Worm (Caenorhabditis elegans) whole organism, late embryonic: Measurements from ENCODE around the gene ugt-66.

Experiments used
- F13H6.1 ChIP-seq: sonication (generic microtip); optimal IDR thresholded peaks from 2 replicates; lab custom pipeline; 2016; ENCODE audit warnings: missing genetic modification characterization, missing compliant biosample characterization
- K02D7.2 ChIP-seq: sonication (generic microtip); optimal IDR thresholded peaks from 2 replicates; lab custom pipeline; 2017; ENCODE audit warnings: mild to moderate bottlenecking, missing genetic modification characterization, missing compliant biosample characterization
- T23F11.4 ChIP-seq: fragments of 200-800 bp; sonication (Bioruptor generic); optimal IDR thresholded peaks from 2 replicates; lab custom pipeline; 2018; ENCODE audit warnings: mild to moderate bottlenecking, missing genetic modification characterization, missing compliant biosample characterization
- ahr-1 ChIP-seq: sonication (generic microtip); optimal IDR thresholded peaks from 2 replicates; lab custom pipeline; 2016; ENCODE audit warnings: missing genetic modification characterization, missing compliant biosample characterization
- ceh-14 ChIP-seq: sonication (generic microtip); optimal IDR thresholded peaks from 2 replicates; lab custom pipeline; 2016; ENCODE audit warnings: missing genotype, missing genetic modification characterization, missing compliant biosample characterization
- ceh-19 ChIP-seq: fragments of 200-800 bp; sonication (Bioruptor generic); optimal IDR thresholded peaks from 2 replicates; lab custom pipeline; 2018; ENCODE audit warnings: mild to moderate bottlenecking, missing genetic modification characterization, missing compliant biosample characterization
- ceh-22 ChIP-seq: sonication (generic microtip); optimal IDR thresholded peaks from 2 replicates; lab custom pipeline; 2017; ENCODE audit warnings: missing biosample characterization, missing genetic modification characterization
- ceh-30 ChIP-seq: fragments of 150-350 bp; optimal IDR thresholded peaks from 2 replicates; lab custom pipeline; 2014; ENCODE audit warnings: missing biosample characterization, missing genetic modification characterization
- ceh-31 ChIP-seq: sonication (generic microtip); optimal IDR thresholded peaks from 2 replicates; lab custom pipeline; 2016; ENCODE audit warnings: missing genetic modification characterization, missing compliant biosample characterization
- ceh-45 ChIP-seq: fragments of 200-800 bp; sonication (Bioruptor generic); IDR thresholded peaks from 2 replicates; pipeline ENCODE4 v1.3.6; 2022; ENCODE audit warnings: missing genetic modification reagents, missing genetic modification characterization, missing compliant biosample characterization
- ceh-48 ChIP-seq: sonication (generic microtip); optimal IDR thresholded peaks from 2 replicates; lab custom pipeline; 2016; ENCODE audit warnings: missing genetic modification characterization, inconsistent platforms, missing compliant biosample characterization
- che-1 ChIP-seq: sonication (generic microtip); optimal IDR thresholded peaks from 2 replicates; lab custom pipeline; 2016; ENCODE audit warnings: mild to moderate bottlenecking, missing genetic modification characterization, missing compliant biosample characterization
- dmd-4 ChIP-seq: sonication (generic microtip); optimal IDR thresholded peaks from 2 replicates; lab custom pipeline; 2016; ENCODE audit warnings: borderline replicate concordance, missing genetic modification characterization, missing compliant biosample characterization
- dve-1 ChIP-seq: sonication (generic microtip); optimal IDR thresholded peaks from 2 replicates; lab custom pipeline; 2017; ENCODE audit warnings: antibody characterized with exemption, mild to moderate bottlenecking, missing genetic modification characterization, missing compliant biosample characterization
- elt-2 ChIP-seq: sonication (generic microtip); optimal IDR thresholded peaks from 2 replicates; lab custom pipeline; 2016; ENCODE audit warnings: missing genetic modification reagents, missing genetic modification characterization, missing compliant biosample characterization
- elt-4 ChIP-seq: sonication (generic microtip); optimal IDR thresholded peaks from 2 replicates; lab custom pipeline; 2016; ENCODE audit warnings: missing genetic modification characterization, missing compliant biosample characterization
- ets-4 ChIP-seq: sonication (generic microtip); optimal IDR thresholded peaks from 2 replicates; lab custom pipeline; 2016; ENCODE audit warnings: missing genetic modification characterization, missing compliant biosample characterization
- fax-1 ChIP-seq: sonication (generic microtip); optimal IDR thresholded peaks from 2 replicates; lab custom pipeline; 2016; ENCODE audit warnings: missing genotype, missing genetic modification characterization, missing compliant biosample characterization
- fkh-6 ChIP-seq: sonication (generic microtip); optimal IDR thresholded peaks from 2 replicates; lab custom pipeline; 2016; ENCODE audit warnings: missing genetic modification characterization, missing compliant biosample characterization
- hlh-13 ChIP-seq: fragments of 200-800 bp; sonication (Bioruptor generic); optimal IDR thresholded peaks from 2 replicates; lab custom pipeline; 2018; ENCODE audit warnings: mild to moderate bottlenecking, missing genetic modification characterization, missing compliant biosample characterization
- hlh-15 ChIP-seq: sonication (generic microtip); optimal IDR thresholded peaks from 2 replicates; lab custom pipeline; 2016; ENCODE audit warnings: missing genetic modification characterization, missing compliant biosample characterization
- hlh-30 ChIP-seq: sonication (generic microtip); optimal IDR thresholded peaks from 2 replicates; lab custom pipeline; 2017; ENCODE audit warnings: antibody characterized with exemption, missing genetic modification characterization, missing compliant biosample characterization; ENCODE audit not compliant: insufficient read depth
- hlh-6 ChIP-seq: sonication (generic microtip); optimal IDR thresholded peaks from 2 replicates; lab custom pipeline; 2016; ENCODE audit warnings: missing genotype, missing genetic modification characterization, missing compliant biosample characterization
- lim-6 ChIP-seq: sonication (generic microtip); optimal IDR thresholded peaks from 2 replicates; lab custom pipeline; 2016; ENCODE audit warnings: missing genetic modification characterization, missing compliant biosample characterization
- lin-11 ChIP-seq: fragments of 200-800 bp; sonication (Bioruptor generic); optimal IDR thresholded peaks from 2 replicates; lab custom pipeline; 2018; ENCODE audit warnings: mild to moderate bottlenecking, missing genetic modification characterization, missing compliant biosample characterization
- madf-2 ChIP-seq: sonication (generic microtip); optimal IDR thresholded peaks from 2 replicates; lab custom pipeline; 2017; ENCODE audit warnings: missing genetic modification characterization, missing compliant biosample characterization
- mec-3 ChIP-seq: sonication (generic microtip); optimal IDR thresholded peaks from 2 replicates; lab custom pipeline; 2016; ENCODE audit warnings: borderline replicate concordance, missing genetic modification characterization, missing compliant biosample characterization
- nhr-11 ChIP-seq: fragments of 150-350 bp; optimal IDR thresholded peaks from 2 replicates; lab custom pipeline; 2014; ENCODE audit warnings: missing biosample characterization, missing genetic modification characterization
- nhr-232 ChIP-seq: sonication (generic microtip); optimal IDR thresholded peaks from 2 replicates; lab custom pipeline; 2016; ENCODE audit warnings: missing genetic modification characterization, missing compliant biosample characterization
- odd-2 ChIP-seq: sonication (generic microtip); optimal IDR thresholded peaks from 2 replicates; lab custom pipeline; 2017; ENCODE audit warnings: antibody characterized with exemption, mild to moderate bottlenecking, missing genetic modification characterization, missing compliant biosample characterization
- pag-3 ChIP-seq: sonication (generic microtip); optimal IDR thresholded peaks from 2 replicates; lab custom pipeline; 2016; ENCODE audit warnings: missing compliant biosample characterization, missing genetic modification characterization, borderline replicate concordance
- pha-4 ChIP-seq: fragments of 150-350 bp; optimal IDR thresholded peaks from 2 replicates; lab custom pipeline; 2018; ENCODE audit warnings: missing biosample characterization, missing genetic modification reagents, missing genetic modification characterization
- pros-1 ChIP-seq: fragments of 150-350 bp; optimal IDR thresholded peaks from 2 replicates; lab custom pipeline; 2014; ENCODE audit warnings: missing biosample characterization, missing genetic modification reagents, missing genetic modification characterization
- ref-2 ChIP-seq: sonication (generic microtip); optimal IDR thresholded peaks from 2 replicates; lab custom pipeline; 2016; ENCODE audit warnings: missing genetic modification characterization, missing compliant biosample characterization
- sox-2 ChIP-seq: fragments of 200-800 bp; sonication (Bioruptor generic); IDR thresholded peaks from 2 replicates; pipeline ENCODE4 v1.3.6; 2022; ENCODE audit warnings: missing genetic modification reagents, missing genetic modification characterization, missing compliant biosample characterization
- sox-4 ChIP-seq: sonication (generic microtip); optimal IDR thresholded peaks from 2 replicates; lab custom pipeline; 2017; ENCODE audit warnings: mild to moderate bottlenecking, missing genetic modification characterization, inconsistent platforms, missing compliant biosample characterization
- tbx-2 ChIP-seq: sonication (generic microtip); optimal IDR thresholded peaks from 2 replicates; lab custom pipeline; 2016; ENCODE audit warnings: missing genetic modification characterization, missing compliant biosample characterization
- unc-42 ChIP-seq: sonication (generic microtip); optimal IDR thresholded peaks from 2 replicates; lab custom pipeline; 2016; ENCODE audit warnings: missing genotype, missing genetic modification characterization, missing compliant biosample characterization
- unc-55 ChIP-seq: sonication (generic microtip); optimal IDR thresholded peaks from 2 replicates; lab custom pipeline; 2017; ENCODE audit warnings: missing biosample characterization, missing genetic modification reagents, missing genetic modification characterization
- unc-86 ChIP-seq: sonication (generic microtip); optimal IDR thresholded peaks from 2 replicates; lab custom pipeline; 2016; ENCODE audit warnings: missing genetic modification characterization, missing compliant biosample characterization
- ztf-16 ChIP-seq: sonication (generic microtip); optimal IDR thresholded peaks from 2 replicates; lab custom pipeline; 2017; ENCODE audit warnings: missing genetic modification characterization, missing compliant biosample characterization

ugt-66 gene

ce11 chrIII:6213915-6214314 is 19.5 kb upstream of the ugt-66 start, which contains the start of gene C23G10.10:
Gene C23G10.10, minus strand, starts transcription at chrIII:6214015.
- TF ChIP-seq ahr-1 (no peak), T23F11.4 (GFP tag; lab: Kevin White, UChicago) (no peak), ceh-45 (no peak), pag-3 (tag; lab: Kevin White, UChicago) (no peak), ceh-31 (tag; lab: Kevin White, UChicago) (no peak), mec-3 (tag; lab: Kevin White, UChicago) (no peak), ceh-30 (tag; lab: Kevin White, UChicago) (no peak), K02D7.2 (tag; lab: Kevin White, UChicago) (no peak), F13H6.1 (tag; lab: Kevin White, UChicago) (no peak), unc-42 (tag; lab: Kevin White, UChicago) (no peak), hlh-15 (no peak), unc-55 (GFP tag; lab: Kevin White, UChicago) (no peak), fkh-6 (tag; lab: Kevin White, UChicago) (no peak), pha-4 (tag; lab: Kevin White, UChicago) (no peak)

- TF ChIP-seq sox-4 (tag; lab: Kevin White, UChicago) (no peak), elt-4 (tag; lab: Kevin White, UChicago) (no peak), ceh-22 (no peak), unc-55 (GFP tag; lab: Kevin White, UChicago) (no peak), ceh-19 (no peak), ceh-45 (no peak), nhr-11 (no peak), ref-2 (tag; lab: Kevin White, UChicago) (no peak), ceh-48 (tag; lab: Kevin White, UChicago) (no peak), pros-1 (no peak), ceh-14 (tag; lab: Kevin White, UChicago) (no peak), lin-11 (no peak), elt-2 (tag; lab: Kevin White, UChicago) (no peak), hlh-13 (no peak)
These were observed 15.9 kb upstream of the ugt-66 start for ce11 chrIII:6210215-6210822.

ce11 chrIII:6208984-6209383 is 14.6 kb upstream of the ugt-66 start, which contains the start of gene C23G10.1:
Gene C23G10.1, plus strand, starts transcription at chrIII:6209284.
- TF ChIP-seq nhr-11, result no peak
- no peak for TF ChIP-seq dve-1 (tag; lab: Kevin White, UChicago)
- no peak for TF ChIP-seq fax-1 (tag; lab: Kevin White, UChicago)
- no peak for TF ChIP-seq madf-2 (tag; lab: Kevin White, UChicago)
- TF ChIP-seq K02D7.2 (tag; lab: Kevin White, UChicago), result no peak
- TF ChIP-seq odd-2 (tag; lab: Kevin White, UChicago), result no peak
- TF ChIP-seq nhr-232 (tag; lab: Kevin White, UChicago), result no peak
- TF ChIP-seq dmd-4 (tag; lab: Kevin White, UChicago), result no peak
- no peak for TF ChIP-seq ets-4
- no peak for TF ChIP-seq unc-55 (GFP tag; lab: Kevin White, UChicago)
- TF ChIP-seq che-1 (tag; lab: Kevin White, UChicago), result no peak
- no peak for TF ChIP-seq lim-6 (tag; lab: Kevin White, UChicago)
- no peak for TF ChIP-seq ahr-1
- TF ChIP-seq unc-86 (tag; lab: Kevin White, UChicago), result no peak

- TF ChIP-seq ceh-45, result no peak
- TF ChIP-seq hlh-6 (tag; lab: Kevin White, UChicago), result no peak
- TF ChIP-seq hlh-30, result no peak
- no peak for TF ChIP-seq elt-4 (tag; lab: Kevin White, UChicago)
- no peak for TF ChIP-seq sox-2
- no peak for TF ChIP-seq mec-3 (tag; lab: Kevin White, UChicago)
- TF ChIP-seq hlh-15, result no peak
- TF ChIP-seq ztf-16 (tag; lab: Kevin White, UChicago), result no peak
- no peak for TF ChIP-seq tbx-2 (tag; lab: Kevin White, UChicago)
- TF ChIP-seq odd-2 (tag; lab: Kevin White, UChicago), result no peak
These were observed 13.5 kb upstream of the ugt-66 start, which contains the start of gene C23G10.2 for ce11 chrIII:6207881-6208280. Gene C23G10.2, plus strand, starts transcription at chrIII:6208064.
